Worm (Caenorhabditis elegans) whole organism, early embryonic: ENCODE results near the gene sri-31.

Source experiments
- B0310.2 ChIP-seq: sonication (generic microtip); optimal IDR thresholded peaks from 2 replicates; lab custom pipeline; 2016; ENCODE audit warnings: mild to moderate bottlenecking, missing genetic modification characterization, missing compliant biosample characterization
- aly-1 ChIP-seq: sonication (generic microtip); optimal IDR thresholded peaks from 2 replicates; lab custom pipeline; 2016; ENCODE audit warnings: missing genetic modification characterization, missing compliant biosample characterization
- ama-1 ChIP-seq: fragments of 150-350 bp; optimal IDR thresholded peaks from 2 replicates; lab custom pipeline; 2014
- ceh-13 ChIP-seq: fragments of 200-800 bp; sonication (Bioruptor generic); optimal IDR thresholded peaks from 2 replicates; lab custom pipeline; 2018; ENCODE audit warnings: mild to moderate bottlenecking, missing genetic modification characterization, missing compliant biosample characterization
- ceh-36 ChIP-seq: sonication (generic microtip); optimal IDR thresholded peaks from 2 replicates; lab custom pipeline; 2016; ENCODE audit warnings: missing genetic modification characterization, inconsistent platforms, missing compliant biosample characterization
- ets-7 ChIP-seq: sonication (generic microtip); optimal IDR thresholded peaks from 2 replicates; lab custom pipeline; 2016; ENCODE audit warnings: missing genotype, missing genetic modification characterization, missing compliant biosample characterization
- flt-1 ChIP-seq: fragments of 200-800 bp; sonication (Bioruptor generic); IDR thresholded peaks from 2 replicates; pipeline ENCODE4 v1.3.6; 2022; ENCODE audit warnings: missing genetic modification characterization, missing compliant biosample characterization
- hmbx-1 ChIP-seq: sonication (generic microtip); optimal IDR thresholded peaks from 2 replicates; lab custom pipeline; 2016; ENCODE audit warnings: mild to moderate bottlenecking, missing genetic modification characterization, missing compliant biosample characterization
- hmg-4 ChIP-seq: fragments of 200-800 bp; sonication (Bioruptor generic); optimal IDR thresholded peaks from 2 replicates; lab custom pipeline; 2018; ENCODE audit warnings: mild to moderate bottlenecking, missing genetic modification characterization, missing compliant biosample characterization
- hnd-1 ChIP-seq: sonication (generic microtip); optimal IDR thresholded peaks from 2 replicates; lab custom pipeline; 2016; ENCODE audit warnings: missing genetic modification characterization, missing compliant biosample characterization
- pes-1 ChIP-seq: fragments of 200-800 bp; sonication (Bioruptor generic); IDR thresholded peaks from 2 replicates; pipeline ENCODE4 v1.3.6; 2022; ENCODE audit warnings: missing genetic modification reagents, missing genetic modification characterization, missing compliant biosample characterization
- scrt-1 ChIP-seq: fragments of 200-800 bp; sonication (Bioruptor generic); IDR thresholded peaks from 2 replicates; pipeline ENCODE4 v1.3.6; 2022; ENCODE audit warnings: missing genetic modification characterization, missing compliant biosample characterization
- sea-1 ChIP-seq: fragments of 200-800 bp; sonication (Bioruptor generic); conservative IDR thresholded peaks from 2 replicates; pipeline ENCODE4 v1.3.6; 2022; ENCODE audit warnings: missing genetic modification characterization, missing compliant biosample characterization
- tbx-11 ChIP-seq: fragments of 200-800 bp; sonication (Bioruptor generic); IDR thresholded peaks from 2 replicates; pipeline ENCODE4 v1.3.6; 2022; ENCODE audit warnings: missing genetic modification characterization, missing compliant biosample characterization
- tbx-37 ChIP-seq: fragments of 200-800 bp; sonication (Bioruptor generic); conservative IDR thresholded peaks from 2 replicates; pipeline ENCODE4 v1.3.6; 2022; ENCODE audit warnings: missing genetic modification reagents, missing genetic modification characterization, missing compliant biosample characterization
- tra-4 ChIP-seq: sonication (generic microtip); optimal IDR thresholded peaks from 2 replicates; lab custom pipeline; 2017; ENCODE audit warnings: missing genetic modification characterization, missing compliant biosample characterization

Gene sri-31

ce11 chrII:3093352-3093751 lies 42.5 kb downstream of the sri-31 start, which contains the start of gene srg-22:
Gene srg-22, minus strand, starts transcription at chrII:3093452.
- TF ChIP-seq hnd-1 (tag; lab: Kevin White, UChicago), result no peak

- TF ChIP-seq scrt-1 (GFP tag; lab: Robert Waterston, UW) (no peak), ceh-36 (tag; lab: Kevin White, UChicago) (no peak), flt-1 (GFP tag; lab: Robert Waterston, UW) (no peak), hmg-4 (GFP tag; lab: Kevin White, UChicago) (no peak), tra-4 (no peak), hmbx-1 (no peak), ama-1 (no peak), B0310.2 (tag; lab: Kevin White, UChicago) (no peak), ets-7 (tag; lab: Kevin White, UChicago) (no peak), hnd-1 (tag; lab: Kevin White, UChicago) (no peak), ceh-13 (GFP tag; lab: Kevin White, UChicago) (no peak), pes-1 (no peak), tbx-11 (GFP tag; lab: Robert Waterston, UW) (no peak), aly-1 (tag; lab: Kevin White, UChicago) (no peak)
These were observed 45.3 kb downstream of the sri-31 start, which contains the start of gene srg-23 for ce11 chrII:3096060-3096459. Gene srg-23, minus strand, starts transcription at chrII:3096160.

DNA sequence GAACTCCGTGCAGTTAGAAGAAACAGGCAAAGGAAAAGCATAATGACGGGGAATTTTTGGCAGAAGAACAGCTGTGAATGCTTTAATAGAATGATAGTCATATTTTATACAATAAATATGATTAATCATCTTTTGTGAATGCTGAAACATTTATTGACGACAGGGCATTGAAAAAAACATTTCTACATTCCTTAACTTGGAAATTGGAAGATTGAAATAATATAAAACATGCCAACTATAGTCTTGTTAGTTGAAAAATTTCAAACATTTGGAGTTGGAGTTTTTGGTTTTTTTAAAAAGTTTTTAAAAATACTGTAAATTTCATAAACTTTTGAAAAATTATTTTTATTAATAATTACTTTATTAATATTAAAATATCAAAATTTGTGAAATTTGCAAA lies 46.1 kb downstream of the sri-31 start, which contains the start of gene Y25C1A.14:
Gene Y25C1A.14, minus strand, starts transcription at position 101 of the 400 bp plus-strand sequence.
- TF ChIP-seq pes-1 (no peak), ama-1 (no peak), tbx-37 (GFP tag; lab: Robert Waterston, UW) (no peak)

ce11 chrII:3100546-3100945 lies 49.7 kb downstream of the sri-31 start, which contains the start of gene srg-24:
Gene srg-24, minus strand, starts transcription at chrII:3100646.
- TF ChIP-seq aly-1 (tag; lab: Kevin White, UChicago) (no peak), scrt-1 (GFP tag; lab: Robert Waterston, UW) (no peak), ets-7 (tag; lab: Kevin White, UChicago) (no peak), B0310.2 (tag; lab: Kevin White, UChicago) (no peak), sea-1 (no peak), flt-1 (GFP tag; lab: Robert Waterston, UW) (no peak), pes-1 (no peak), ama-1 (no peak), ceh-13 (GFP tag; lab: Kevin White, UChicago) (no peak)
